Worm (Caenorhabditis elegans) whole organism, late embryonic: Measurements from ENCODE around the gene jac-1.

Experiments used
- F13H6.1 ChIP-seq: sonication (generic microtip); optimal IDR thresholded peaks from 2 replicates; lab custom pipeline; 2016; ENCODE audit warnings: missing genetic modification characterization, missing compliant biosample characterization
- ama-1 ChIP-seq: fragments of 150-350 bp; optimal IDR thresholded peaks from 2 replicates; lab custom pipeline; 2014
- ceh-14 ChIP-seq: sonication (generic microtip); optimal IDR thresholded peaks from 2 replicates; lab custom pipeline; 2016; ENCODE audit warnings: missing genotype, missing genetic modification characterization, missing compliant biosample characterization
- ceh-30 ChIP-seq: fragments of 150-350 bp; optimal IDR thresholded peaks from 2 replicates; lab custom pipeline; 2014; ENCODE audit warnings: missing biosample characterization, missing genetic modification characterization
- hlh-6 ChIP-seq: sonication (generic microtip); optimal IDR thresholded peaks from 2 replicates; lab custom pipeline; 2016; ENCODE audit warnings: missing genotype, missing genetic modification characterization, missing compliant biosample characterization
- unc-86 ChIP-seq: sonication (generic microtip); optimal IDR thresholded peaks from 2 replicates; lab custom pipeline; 2016; ENCODE audit warnings: missing genetic modification characterization, missing compliant biosample characterization

DNA sequence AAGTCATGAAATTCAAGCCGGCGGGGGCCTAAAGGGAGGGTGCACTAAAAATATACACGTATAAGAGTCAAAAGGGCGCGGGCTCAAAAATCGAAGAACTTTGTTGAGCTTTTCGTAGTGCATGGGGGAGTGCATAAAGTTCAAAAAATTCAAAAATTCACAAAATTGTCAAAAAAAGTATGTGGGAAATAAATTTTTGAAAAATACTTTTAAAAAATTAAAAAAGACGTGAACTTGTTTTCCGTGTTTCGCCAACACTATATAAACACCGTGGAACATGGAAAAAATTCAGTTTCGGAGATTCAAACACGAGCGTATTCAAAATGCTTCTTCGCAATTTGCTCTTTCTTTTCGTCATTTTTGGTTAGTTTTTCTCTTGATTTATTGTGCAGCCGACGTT, 63.8 kb downstream of the jac-1 start, which contains the start of gene Y105C5B.17:
- TF ChIP-seq unc-86 (tag; lab: Kevin White, UChicago): no peak
- TF ChIP-seq hlh-6 (tag; lab: Kevin White, UChicago): no peak
- no peak for TF ChIP-seq ceh-14 (tag; lab: Kevin White, UChicago)
- TF ChIP-seq F13H6.1: no peak
- no peak for TF ChIP-seq ceh-30 (tag; lab: Kevin White, UChicago)
- no peak for TF ChIP-seq ama-1 (lab: Kevin White, UChicago)
